Fruit fly (Drosophila melanogaster): Measurements from ENCODE around the gene CG10680.
A peak's percentile ranks its signal among the peaks of the same experiment; 100 is the strongest.

CG10680 gene

DNA sequence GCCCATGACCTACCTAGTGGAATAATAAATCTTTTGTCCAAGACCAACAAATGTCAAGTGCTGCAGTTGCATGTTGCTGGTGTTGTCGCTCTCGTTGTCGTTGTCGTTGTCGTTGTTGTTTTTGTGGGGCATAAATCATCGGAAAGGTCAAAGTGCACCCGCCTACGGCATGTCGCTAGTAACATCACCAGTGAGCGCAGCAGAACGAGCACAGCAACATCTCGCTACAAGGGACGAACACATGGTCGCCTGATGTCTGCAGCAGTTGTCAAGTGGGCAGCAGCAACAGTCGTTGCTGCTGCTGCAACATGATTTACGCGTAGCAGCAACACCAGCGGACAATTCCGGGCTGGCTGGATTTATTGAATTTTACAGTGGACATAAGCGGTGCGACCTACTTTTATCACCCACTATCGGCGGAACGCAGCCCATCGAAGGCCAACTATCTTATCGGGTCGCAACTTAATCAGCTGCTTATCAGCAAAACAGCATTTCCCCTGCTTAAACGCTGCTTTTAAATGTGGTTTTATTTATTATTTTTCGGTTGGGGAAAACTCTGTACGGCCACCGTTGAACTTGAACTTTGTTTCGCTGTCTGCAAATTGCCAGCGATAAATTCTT, 12.3 kb upstream of the CG10680 start (continued):
- peak; percentile 26 for TF ChIP-seq CG3065 (GFP tag; optimal IDR thresholded peaks at IDR 0.05)
- no peak for TF ChIP-seq CG9609 (GFP tag; optimal IDR thresholded peaks at IDR 0.05)
- TF ChIP-seq CG11504 (tag; optimal IDR thresholded peaks at IDR 0.05): peak; percentile 38
- TF ChIP-seq crc (GFP tag; optimal IDR thresholded peaks at IDR 0.05): no peak
- no peak for TF ChIP-seq ro (GFP tag; IDR thresholded peaks at IDR 0.05)
- peak; percentile 3 for TF ChIP-seq sug (tag; optimal IDR thresholded peaks at IDR 0.05)
- no peak for TF ChIP-seq cwo (GFP tag; optimal IDR thresholded peaks at IDR 0.05)
- no peak for TF ChIP-seq Six4 (GFP tag; optimal IDR thresholded peaks at IDR 0.05)
- TF ChIP-seq CG5180 (GFP tag; optimal IDR thresholded peaks at IDR 0.05): no peak
- no peak for TF ChIP-seq Atf6 (GFP tag; IDR thresholded peaks at IDR 0.05)
- TF ChIP-seq GATAe (GFP tag; conservative IDR thresholded peaks at IDR 0.05): 0 out of 2 replicates have a peak, but pooled peaks have one; percentile 17
- no peak for TF ChIP-seq CkIIα-i1 (GFP tag; IDR thresholded peaks at IDR 0.05)
- no peak for TF ChIP-seq croc (GFP tag; conservative IDR thresholded peaks at IDR 0.05)
- TF ChIP-seq CG12104 (GFP tag; optimal IDR thresholded peaks at IDR 0.05): no peak
- no peak for TF ChIP-seq sens (GFP tag)
- no peak for TF ChIP-seq vfl (GFP tag; optimal IDR thresholded peaks at IDR 0.05)

DNA sequence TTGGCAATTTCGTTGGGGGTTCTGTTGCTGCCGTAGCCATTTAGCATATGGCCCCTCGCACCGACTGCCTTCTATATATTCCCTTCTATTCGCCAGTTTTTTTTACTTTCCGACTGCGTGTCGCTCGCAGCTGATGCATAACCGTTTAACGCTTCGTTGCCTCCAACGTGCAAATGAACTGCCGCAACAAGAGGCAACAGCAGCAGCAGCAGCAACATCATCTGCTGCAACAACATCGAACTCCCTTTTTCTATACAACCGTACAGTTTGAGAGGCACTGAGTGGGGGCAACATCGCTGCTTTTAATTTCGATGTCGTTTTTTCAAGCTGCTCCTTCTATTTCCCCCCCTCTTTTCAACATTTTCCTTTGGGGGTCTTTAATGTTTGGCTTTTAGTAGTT, 11.7 kb upstream of the CG10680 start:
- TF ChIP-seq CG6654 (GFP tag; optimal IDR thresholded peaks at IDR 0.05) (peak; percentile 77), TFAM (GFP tag; optimal IDR thresholded peaks at IDR 0.05) (no peak)

DNA sequence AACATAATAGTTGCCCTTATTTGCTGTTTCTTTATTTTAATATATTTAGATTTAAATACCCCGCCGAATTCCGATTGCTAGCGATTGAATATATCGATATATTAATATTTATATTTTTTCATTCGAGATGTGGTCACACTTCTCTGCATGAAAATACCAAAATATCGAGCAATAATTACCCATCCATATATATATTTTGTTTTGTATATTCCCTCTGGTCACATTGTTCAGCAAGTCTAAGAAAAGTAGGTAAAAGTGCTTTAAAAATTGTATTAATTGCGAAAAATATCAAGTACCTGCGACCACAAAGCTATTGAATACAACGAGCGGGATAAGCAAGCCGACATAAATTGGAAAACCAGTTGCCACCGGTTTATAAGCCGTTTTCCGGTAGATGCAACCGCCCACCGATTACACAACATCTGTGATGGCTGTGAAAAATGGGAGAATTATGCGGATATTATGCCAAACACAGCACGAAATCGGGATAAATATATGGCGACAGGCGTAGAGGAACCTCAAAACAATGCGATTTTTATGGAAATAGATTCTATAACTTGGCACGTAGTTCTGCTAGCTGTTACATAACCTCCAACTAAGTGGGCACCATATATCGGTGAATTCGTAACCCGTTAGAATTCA, 5.3 kb upstream of the CG10680 start, which contains the start of gene COX4:
Gene COX4 (plus strand): TSS at position 194 of the 642 bp plus-strand sequence.
- TF ChIP-seq NC2β (GFP tag; optimal IDR thresholded peaks at IDR 0.05): no peak
- peak; percentile 63; the same call in 2 of the 3 replicates for TF ChIP-seq CG34224 (GFP tag; IDR thresholded peaks at IDR 0.05; ENCODE audit: partially characterized antibody)
- peak; percentile 58 for TF ChIP-seq inv (GFP tag; IDR thresholded peaks at IDR 0.05; ENCODE audit: partially characterized antibody)
- TF ChIP-seq CG15269 (tag; optimal IDR thresholded peaks at IDR 0.05): no peak
- peak; percentile 95 for TF ChIP-seq E2f2 (GFP tag; IDR thresholded peaks at IDR 0.05)
- TF ChIP-seq CoRest (tag; optimal IDR thresholded peaks at IDR 0.05): peak; percentile 11
- TF ChIP-seq CG13287 (GFP tag; IDR thresholded peaks at IDR 0.05; ENCODE audit: partially characterized antibody): peak; percentile 84
- peak; percentile 62; the same call in 2 of the 3 replicates for TF ChIP-seq CG6791 (GFP tag; IDR thresholded peaks at IDR 0.05; ENCODE audit: partially characterized antibody)
- peak; percentile 73 for TF ChIP-seq Scr (GFP tag; IDR thresholded peaks at IDR 0.05; ENCODE audit: partially characterized antibody)
- peak; percentile 25 for TF ChIP-seq Abd-B (GFP tag; optimal IDR thresholded peaks at IDR 0.05)
- peak; percentile 44 for TF ChIP-seq Dek (tag; optimal IDR thresholded peaks at IDR 0.05)
- no peak for TF ChIP-seq Side (GFP tag; optimal IDR thresholded peaks at IDR 0.05)
- TF ChIP-seq NfI (GFP tag; optimal IDR thresholded peaks at IDR 0.05): no peak
- peak; percentile 75 for TF ChIP-seq CG9797 (GFP tag; optimal IDR thresholded peaks at IDR 0.05)
- peak; percentile 74; the same call in 1 of the 2 replicates for TF ChIP-seq CG42726 (GFP tag; IDR thresholded peaks at IDR 0.05; ENCODE audit: partially characterized antibody)
- TF ChIP-seq Drgx (GFP tag; IDR thresholded peaks at IDR 0.05): no peak
- TF ChIP-seq phol (tag; optimal IDR thresholded peaks at IDR 0.05): peak; percentile 11
- TF ChIP-seq Sin3A (optimal IDR thresholded peaks at IDR 0.05): no peak
- TF ChIP-seq Xbp1 (GFP tag; optimal IDR thresholded peaks at IDR 0.05): no peak
- peak; percentile 51 for TF ChIP-seq CG17829 (tag; optimal IDR thresholded peaks at IDR 0.05)
- TF ChIP-seq bigmax (GFP tag; optimal IDR thresholded peaks at IDR 0.05): peak; percentile 84
- peak; percentile 64 for TF ChIP-seq CG14860 (GFP tag; IDR thresholded peaks at IDR 0.05; ENCODE audit: partially characterized antibody)
- TF ChIP-seq Doc3 (GFP tag; IDR thresholded peaks at IDR 0.05; ENCODE audit: partially characterized antibody): peak; percentile 60; the same call in 2 of the 3 replicates
- TF ChIP-seq HLH3B (GFP tag; IDR thresholded peaks at IDR 0.05): no peak
- peak; percentile 24 for TF ChIP-seq nmo (GFP tag; optimal IDR thresholded peaks at IDR 0.05)
- TF ChIP-seq CG11398 (GFP tag; optimal IDR thresholded peaks at IDR 0.05): no peak
- no peak for TF ChIP-seq dysf (GFP tag; IDR thresholded peaks at IDR 0.05)
- peak; percentile 77 for TF ChIP-seq unc-4 (GFP tag; IDR thresholded peaks at IDR 0.05; ENCODE audit: partially characterized antibody)

Measured in whole organism, embryonic.